Worm (Caenorhabditis elegans) whole organism, late embryonic: ENCODE results near the gene ceh-58.

ENCODE experiments used
- C08G9.2 ChIP-seq: sonication (generic microtip); optimal IDR thresholded peaks from 2 replicates; lab custom pipeline; 2016; ENCODE audit warnings: mild to moderate bottlenecking, missing genetic modification characterization, moderate library complexity, missing compliant biosample characterization
- F13H6.1 ChIP-seq: sonication (generic microtip); optimal IDR thresholded peaks from 2 replicates; lab custom pipeline; 2016; ENCODE audit warnings: missing genetic modification characterization, missing compliant biosample characterization
- K02D7.2 ChIP-seq: sonication (generic microtip); optimal IDR thresholded peaks from 2 replicates; lab custom pipeline; 2017; ENCODE audit warnings: mild to moderate bottlenecking, missing genetic modification characterization, missing compliant biosample characterization
- T23F11.4 ChIP-seq: fragments of 200-800 bp; sonication (Bioruptor generic); optimal IDR thresholded peaks from 2 replicates; lab custom pipeline; 2018; ENCODE audit warnings: mild to moderate bottlenecking, missing genetic modification characterization, missing compliant biosample characterization
- ceh-2 ChIP-seq: sonication (generic microtip); optimal IDR thresholded peaks from 2 replicates; lab custom pipeline; 2016; ENCODE audit warnings: missing genotype, missing genetic modification characterization, missing compliant biosample characterization
- ceh-30 ChIP-seq: fragments of 150-350 bp; optimal IDR thresholded peaks from 2 replicates; lab custom pipeline; 2014; ENCODE audit warnings: missing biosample characterization, missing genetic modification characterization
- ceh-31 ChIP-seq: sonication (generic microtip); optimal IDR thresholded peaks from 2 replicates; lab custom pipeline; 2016; ENCODE audit warnings: missing genetic modification characterization, missing compliant biosample characterization
- ceh-45 ChIP-seq: fragments of 200-800 bp; sonication (Bioruptor generic); IDR thresholded peaks from 2 replicates; pipeline ENCODE4 v1.3.6; 2022; ENCODE audit warnings: missing genetic modification reagents, missing genetic modification characterization, missing compliant biosample characterization
- ceh-6 ChIP-seq: fragments of 200-800 bp; sonication (Bioruptor generic); optimal IDR thresholded peaks from 2 replicates; lab custom pipeline; 2018; ENCODE audit warnings: mild to moderate bottlenecking, missing genetic modification characterization, missing compliant biosample characterization
- ceh-9 ChIP-seq: sonication (generic microtip); optimal IDR thresholded peaks from 2 replicates; lab custom pipeline; 2016; ENCODE audit warnings: mild to moderate bottlenecking, missing genetic modification characterization, inconsistent platforms, missing compliant biosample characterization
- dmd-4 ChIP-seq: sonication (generic microtip); optimal IDR thresholded peaks from 2 replicates; lab custom pipeline; 2016; ENCODE audit warnings: borderline replicate concordance, missing genetic modification characterization, missing compliant biosample characterization
- dve-1 ChIP-seq: sonication (generic microtip); optimal IDR thresholded peaks from 2 replicates; lab custom pipeline; 2017; ENCODE audit warnings: antibody characterized with exemption, mild to moderate bottlenecking, missing genetic modification characterization, missing compliant biosample characterization
- elt-2 ChIP-seq: sonication (generic microtip); optimal IDR thresholded peaks from 2 replicates; lab custom pipeline; 2016; ENCODE audit warnings: missing genetic modification reagents, missing genetic modification characterization, missing compliant biosample characterization
- ets-4 ChIP-seq: sonication (generic microtip); optimal IDR thresholded peaks from 2 replicates; lab custom pipeline; 2016; ENCODE audit warnings: missing genetic modification characterization, missing compliant biosample characterization
- fkh-6 ChIP-seq: sonication (generic microtip); optimal IDR thresholded peaks from 2 replicates; lab custom pipeline; 2016; ENCODE audit warnings: missing genetic modification characterization, missing compliant biosample characterization
- hlh-13 ChIP-seq: fragments of 200-800 bp; sonication (Bioruptor generic); optimal IDR thresholded peaks from 2 replicates; lab custom pipeline; 2018; ENCODE audit warnings: mild to moderate bottlenecking, missing genetic modification characterization, missing compliant biosample characterization
- hlh-30 ChIP-seq: sonication (generic microtip); optimal IDR thresholded peaks from 2 replicates; lab custom pipeline; 2017; ENCODE audit warnings: antibody characterized with exemption, missing genetic modification characterization, missing compliant biosample characterization; ENCODE audit not compliant: insufficient read depth
- hlh-8 ChIP-seq: sonication (generic microtip); optimal IDR thresholded peaks from 2 replicates; lab custom pipeline; 2016; ENCODE audit warnings: missing genotype, missing genetic modification characterization, missing compliant biosample characterization
- mec-3 ChIP-seq: sonication (generic microtip); optimal IDR thresholded peaks from 2 replicates; lab custom pipeline; 2016; ENCODE audit warnings: borderline replicate concordance, missing genetic modification characterization, missing compliant biosample characterization
- nfya-1 ChIP-seq: sonication (generic microtip); optimal IDR thresholded peaks from 2 replicates; lab custom pipeline; 2017; ENCODE audit warnings: missing genetic modification characterization, mild to moderate bottlenecking, missing compliant biosample characterization, antibody characterized with exemption, moderate library complexity
- nhr-232 ChIP-seq: sonication (generic microtip); optimal IDR thresholded peaks from 2 replicates; lab custom pipeline; 2016; ENCODE audit warnings: missing genetic modification characterization, missing compliant biosample characterization
- npax-4 ChIP-seq: sonication (generic microtip); optimal IDR thresholded peaks from 2 replicates; lab custom pipeline; 2016; ENCODE audit warnings: missing genetic modification characterization, missing compliant biosample characterization
- odd-2 ChIP-seq: sonication (generic microtip); optimal IDR thresholded peaks from 2 replicates; lab custom pipeline; 2017; ENCODE audit warnings: antibody characterized with exemption, mild to moderate bottlenecking, missing genetic modification characterization, missing compliant biosample characterization
- pat-9 ChIP-seq: fragments of 200-800 bp; sonication (Bioruptor generic); optimal IDR thresholded peaks from 2 replicates; lab custom pipeline; 2018; ENCODE audit warnings: mild to moderate bottlenecking, missing genetic modification characterization, moderate library complexity, missing compliant biosample characterization
- pha-4 ChIP-seq: fragments of 150-350 bp; optimal IDR thresholded peaks from 2 replicates; lab custom pipeline; 2018; ENCODE audit warnings: missing biosample characterization, missing genetic modification reagents, missing genetic modification characterization
- pqm-1 ChIP-seq: sonication (generic microtip); optimal IDR thresholded peaks from 2 replicates; lab custom pipeline; 2016; ENCODE audit warnings: missing genetic modification characterization, missing compliant biosample characterization
- rnt-1 ChIP-seq: sonication (generic microtip); optimal IDR thresholded peaks from 2 replicates; lab custom pipeline; 2016; ENCODE audit warnings: missing genetic modification characterization, missing compliant biosample characterization
- sdc-2 ChIP-seq: sonication (generic microtip); optimal IDR thresholded peaks from 2 replicates; lab custom pipeline; 2016; ENCODE audit warnings: missing genotype, missing genetic modification characterization, missing compliant biosample characterization
- syd-9 ChIP-seq: sonication (generic microtip); optimal IDR thresholded peaks from 2 replicates; lab custom pipeline; 2016; ENCODE audit warnings: mild to moderate bottlenecking, missing genetic modification characterization, moderate library complexity, missing compliant biosample characterization
- tbx-2 ChIP-seq: sonication (generic microtip); optimal IDR thresholded peaks from 2 replicates; lab custom pipeline; 2016; ENCODE audit warnings: missing genetic modification characterization, missing compliant biosample characterization
- tbx-7 ChIP-seq: sonication (generic microtip); optimal IDR thresholded peaks from 2 replicates; lab custom pipeline; 2016; ENCODE audit warnings: missing genotype, missing genetic modification characterization, missing compliant biosample characterization
- unc-3 ChIP-seq, 2 experiments: fragments of 200-800 bp in 1 of 2; sonication (Bioruptor generic) in 1 of 2; sonication (generic microtip) in 1 of 2; conservative IDR thresholded peaks in 1 of 2; optimal IDR thresholded peaks in 1 of 2; 2 replicates each; pipeline versions ENCODE4 v1.3.6 to Lab custom; 2016 to 2022; ENCODE audit warnings: missing compliant biosample characterization in 2 of 2, missing genetic modification characterization in 2 of 2, missing genetic modification reagents in 1 of 2
- unc-42 ChIP-seq: sonication (generic microtip); optimal IDR thresholded peaks from 2 replicates; lab custom pipeline; 2016; ENCODE audit warnings: missing genotype, missing genetic modification characterization, missing compliant biosample characterization
- unc-55 ChIP-seq: sonication (generic microtip); optimal IDR thresholded peaks from 2 replicates; lab custom pipeline; 2017; ENCODE audit warnings: missing biosample characterization, missing genetic modification reagents, missing genetic modification characterization
- zip-5 ChIP-seq: sonication (generic microtip); optimal IDR thresholded peaks from 2 replicates; lab custom pipeline; 2016; ENCODE audit warnings: missing genetic modification characterization, missing compliant biosample characterization
- ztf-16 ChIP-seq: sonication (generic microtip); optimal IDR thresholded peaks from 2 replicates; lab custom pipeline; 2017; ENCODE audit warnings: missing genetic modification characterization, missing compliant biosample characterization

Gene ceh-58

DNA sequence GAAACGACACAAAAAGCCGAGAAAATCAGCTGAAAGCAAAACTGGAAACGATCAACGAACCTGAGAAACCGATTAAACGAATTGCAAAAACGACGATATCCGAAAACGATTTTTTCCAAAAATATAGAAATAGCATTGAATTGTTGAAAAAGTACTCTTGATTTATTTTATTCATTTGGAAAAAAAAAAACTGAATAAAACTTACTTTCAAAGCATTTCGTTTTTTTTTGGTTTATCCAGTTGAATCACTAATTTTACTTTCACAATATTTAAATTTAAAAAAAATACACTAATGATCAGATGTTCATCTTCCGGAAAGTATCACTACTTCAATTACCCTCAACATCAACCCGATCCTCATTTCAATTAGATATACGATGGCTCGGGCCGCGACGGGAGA is 27.2 kb upstream of the ceh-58 start, which contains the start of gene T09F3.5 (continued):
- TF ChIP-seq nfya-1 (tag; lab: Kevin White, UChicago) = no peak

DNA sequence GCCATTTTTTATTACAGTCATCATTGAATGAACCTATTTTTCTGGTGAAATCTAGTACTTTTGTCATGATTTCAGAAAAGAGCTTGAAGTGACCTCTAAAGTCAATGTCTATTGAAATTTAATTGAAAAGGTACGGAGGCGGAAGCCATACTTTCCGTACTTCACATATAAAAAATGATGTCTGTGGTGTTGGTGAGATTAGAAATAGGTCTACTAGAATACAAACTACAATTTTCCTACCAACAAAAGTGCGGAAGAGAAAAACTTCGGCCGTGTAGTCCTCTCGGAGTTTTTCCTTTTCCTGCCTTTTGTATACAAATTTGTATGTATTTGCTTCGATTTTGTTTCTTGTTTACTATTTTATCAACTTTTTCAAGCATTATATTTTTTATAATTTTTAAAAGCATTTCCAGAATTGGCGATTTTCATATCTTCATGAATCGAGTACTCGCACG is 25.9 kb upstream of the ceh-58 start, which contains the start of gene T09F3.4:
Gene T09F3.4 (plus strand): TSS at position 405 of the 455 bp plus-strand sequence.
- TF ChIP-seq ceh-30 (tag; lab: Kevin White, UChicago) (no peak), tbx-2 (tag; lab: Kevin White, UChicago) (peak; percentile 70), ceh-31 (tag; lab: Kevin White, UChicago) (peak; percentile 70), npax-4 (no peak), tbx-7 (peak; percentile 48), fkh-6 (tag; lab: Kevin White, UChicago) (peak; percentile 15), nfya-1 (tag; lab: Kevin White, UChicago) (no peak), zip-5 (peak; percentile 29), ets-4 (tag; lab: Kevin White, UChicago) (peak; percentile 64), C08G9.2 (tag; lab: Kevin White, UChicago) (peak; percentile 80), ceh-2 (tag; lab: Kevin White, UChicago) (peak; percentile 69), hlh-30 (tag; lab: Kevin White, UChicago) (no peak), sdc-2 (tag; lab: Kevin White, UChicago) (no peak), elt-2 (tag; lab: Kevin White, UChicago) (peak; percentile 28)

DNA sequence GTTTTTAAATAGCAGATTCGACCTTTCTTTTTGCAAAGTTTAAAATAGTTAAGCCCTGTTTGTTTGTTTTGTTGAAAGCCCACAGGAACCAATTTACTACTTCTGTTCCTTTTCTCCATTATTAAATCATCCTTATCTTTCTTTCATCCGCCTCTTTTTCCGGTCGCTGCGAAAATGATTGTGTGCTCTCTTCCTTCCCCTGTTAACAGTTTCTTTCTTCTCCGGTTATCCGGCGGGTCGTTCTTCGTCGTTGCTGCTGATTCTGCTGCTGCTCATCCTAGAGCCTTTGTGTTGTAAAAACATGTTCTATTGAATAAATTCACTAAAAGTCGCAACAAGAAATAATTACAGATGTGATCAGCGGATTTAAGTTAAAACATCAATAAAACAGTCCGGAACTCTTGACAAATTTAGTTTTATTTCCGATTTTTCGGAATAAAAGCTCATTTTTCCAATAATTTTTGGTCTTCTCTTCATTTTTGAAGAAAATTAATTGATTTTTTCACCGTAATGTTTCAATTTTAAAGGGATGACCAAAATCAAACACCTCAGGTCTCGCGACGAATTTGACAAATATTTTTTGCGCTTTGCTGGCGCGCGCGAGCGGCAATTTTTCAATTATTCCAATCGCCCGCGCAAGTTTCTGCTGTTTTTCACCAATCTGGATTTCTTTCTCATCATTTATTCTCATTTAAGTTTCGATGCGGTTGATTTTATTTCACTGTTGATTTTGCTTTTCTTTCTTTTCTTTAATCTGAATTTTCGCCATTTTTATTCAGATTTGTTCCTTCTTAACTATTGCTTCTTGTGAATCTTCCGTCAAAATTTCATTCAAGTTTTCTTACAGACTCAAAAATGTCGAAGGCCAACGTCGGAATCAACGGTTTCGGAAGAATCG is 24.1 kb upstream of the ceh-58 start, which contains the start of gene gpd-1:
Gene gpd-1 (plus strand): TSS at position 848 of the 898 bp plus-strand sequence.
- no peak for TF ChIP-seq pat-9
- no peak for TF ChIP-seq mec-3
- TF ChIP-seq ztf-16 (tag; lab: Kevin White, UChicago) = no peak
- no peak for TF ChIP-seq K02D7.2 (tag; lab: Kevin White, UChicago)
- TF ChIP-seq hlh-8 = no peak
- no peak for TF ChIP-seq ceh-6 (GFP tag; lab: Kevin White, UChicago)
- TF ChIP-seq syd-9 (tag; lab: Kevin White, UChicago) = no peak
- TF ChIP-seq pqm-1 (tag; lab: Kevin White, UChicago) = no peak
- TF ChIP-seq pha-4 = no peak
- TF ChIP-seq F13H6.1 (tag; lab: Kevin White, UChicago) = no peak
- TF ChIP-seq unc-3 (GFP tag; conservative IDR thresholded peaks at IDR 0.05; lab: Robert Waterston, UW) = no peak
- no peak for TF ChIP-seq unc-3 (tag; optimal IDR thresholded peaks at IDR 0.05; lab: Kevin White, UChicago)
- TF ChIP-seq nfya-1 (tag; lab: Kevin White, UChicago) = no peak
- TF ChIP-seq ceh-45 (GFP tag; lab: Robert Waterston, UW) = no peak
- TF ChIP-seq hlh-13 = no peak
- TF ChIP-seq ceh-2 (tag; lab: Kevin White, UChicago) = no peak
- no peak for TF ChIP-seq nhr-232 (tag; lab: Kevin White, UChicago)
- TF ChIP-seq dmd-4 (tag; lab: Kevin White, UChicago) = no peak
- no peak for TF ChIP-seq odd-2 (tag; lab: Kevin White, UChicago)
- no peak for TF ChIP-seq unc-55
- no peak for TF ChIP-seq T23F11.4 (GFP tag; lab: Kevin White, UChicago)

DNA sequence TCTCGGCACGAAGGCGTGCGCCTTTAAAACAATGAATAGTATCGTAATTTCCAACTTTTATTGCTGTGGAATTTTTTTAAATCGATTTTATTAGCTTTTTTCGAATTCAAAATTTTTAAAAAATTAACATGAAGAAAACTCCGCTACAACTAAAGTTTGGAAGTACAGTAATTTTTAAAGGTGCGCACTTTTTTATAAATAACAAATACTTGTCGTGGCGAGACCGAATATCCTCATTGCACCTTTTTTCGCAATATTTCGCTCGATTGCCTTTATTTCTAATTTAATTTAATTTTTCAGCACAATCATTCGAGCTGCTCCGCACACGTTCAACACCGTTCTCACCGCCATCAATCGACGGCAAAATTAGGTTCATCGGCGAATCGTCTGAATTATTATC is 21.5 kb upstream of the ceh-58 start, which contains the start of the genes T09F3.2 and T09F3.7:
Gene T09F3.2 (plus strand): TSS at position 301 of the 400 bp plus-strand sequence.
Gene T09F3.7 (plus strand): TSS at position 315 of the 400 bp plus-strand sequence.
- no peak for TF ChIP-seq hlh-13
- no peak for TF ChIP-seq ceh-45 (GFP tag; lab: Robert Waterston, UW)
- no peak for TF ChIP-seq rnt-1 (tag; lab: Kevin White, UChicago)
- TF ChIP-seq ceh-2 (tag; lab: Kevin White, UChicago) = no peak
- TF ChIP-seq ceh-9 = no peak
- no peak for TF ChIP-seq dve-1 (tag; lab: Kevin White, UChicago)
- TF ChIP-seq ceh-6 (GFP tag; lab: Kevin White, UChicago) = no peak
- TF ChIP-seq hlh-30 (tag; lab: Kevin White, UChicago) = no peak
- TF ChIP-seq unc-42 = no peak
- TF ChIP-seq, all 69 proteins: peak for 0
